Fruit fly (Drosophila melanogaster): Measurements from ENCODE around the gene kuk.

Gene kuk

dm6 chr3R:17081359-17081935, 1.4 kb downstream of the kuk start (continued):
- TF ChIP-seq CG6254 (GFP tag; optimal IDR thresholded peaks at IDR 0.05) (peak; percentile 9), CG31441 (GFP tag; IDR thresholded peaks at IDR 0.05) (peak; percentile 54; the same call in 1 of the 2 replicates), nerfin-1 (tag; optimal IDR thresholded peaks at IDR 0.05) (peak; percentile 4), CG12391 (tag; optimal IDR thresholded peaks at IDR 0.05) (peak; percentile 27), gem (tag; optimal IDR thresholded peaks at IDR 0.05) (peak; percentile 64), CG2712 (tag; optimal IDR thresholded peaks at IDR 0.05) (peak; percentile 57), Drgx (GFP tag; IDR thresholded peaks at IDR 0.05) (peak; percentile 84), CG4424 (GFP tag; optimal IDR thresholded peaks at IDR 0.05) (no peak), CG18262 (tag; optimal IDR thresholded peaks at IDR 0.05) (peak; percentile 52), chm (GFP tag; IDR thresholded peaks at IDR 0.05) (no peak), CG11093 (GFP tag; IDR thresholded peaks at IDR 0.05) (no peak), Ssrp (tag; optimal IDR thresholded peaks at IDR 0.05) (peak; percentile 42), D19A (tag; optimal IDR thresholded peaks at IDR 0.05) (peak; percentile 94), otp (GFP tag; IDR thresholded peaks at IDR 0.05) (no peak), CG7839 (tag; optimal IDR thresholded peaks at IDR 0.05) (peak; percentile 28), so (GFP tag; IDR thresholded peaks at IDR 0.05) (no peak), CG12299 (tag; optimal IDR thresholded peaks at IDR 0.05) (no peak), Ets65A (GFP tag) (peak; percentile 43), ase (GFP tag; IDR thresholded peaks at IDR 0.05) (no peak), row (GFP tag; IDR thresholded peaks at IDR 0.05) (0 out of 3 replicates have a peak, but pooled peaks have one; percentile 11), CG10147 (GFP tag; optimal IDR thresholded peaks at IDR 0.05) (no peak), CG10543 (GFP tag; optimal IDR thresholded peaks at IDR 0.05) (no peak), CG30403 (GFP tag; optimal IDR thresholded peaks at IDR 0.05) (peak; percentile 3), CG11504 (tag; optimal IDR thresholded peaks at IDR 0.05) (peak; percentile 54), nmo (GFP tag; optimal IDR thresholded peaks at IDR 0.05) (peak; percentile 53), az2 (GFP tag; optimal IDR thresholded peaks at IDR 0.05) (peak; percentile 6), Xrp1 (GFP tag; IDR thresholded peaks at IDR 0.05) (peak; percentile 28; the same call in 1 of the 2 replicates)

- TF ChIP-seq Jarid2 (GFP tag; optimal IDR thresholded peaks at IDR 0.05) (no peak), CG14441 (GFP tag; IDR thresholded peaks at IDR 0.05) (no peak), row (GFP tag; IDR thresholded peaks at IDR 0.05) (no peak), Fer2 (tag; optimal IDR thresholded peaks at IDR 0.05) (no peak), pros (GFP tag; optimal IDR thresholded peaks at IDR 0.05) (no peak), CG1647 (GFP tag; optimal IDR thresholded peaks at IDR 0.05) (no peak), NK7.1 (GFP tag; optimal IDR thresholded peaks at IDR 0.05) (no peak), ara (GFP tag; IDR thresholded peaks at IDR 0.05) (no peak), CG8290 (GFP tag; optimal IDR thresholded peaks at IDR 0.05) (no peak), CG8290 (tag; optimal IDR thresholded peaks at IDR 0.05) (no peak), tll (GFP tag; optimal IDR thresholded peaks at IDR 0.05) (peak in 1 of 2 experiments; percentile 69), Ets65A (GFP tag) (peak; percentile 48), sd (tag; optimal IDR thresholded peaks at IDR 0.05) (peak; percentile 72), Gug (GFP tag; IDR thresholded peaks at IDR 0.05) (no peak), Hmr (GFP tag; optimal IDR thresholded peaks at IDR 0.05) (no peak), dan (GFP tag; IDR thresholded peaks at IDR 0.05) (no peak), nerfin-1 (tag; optimal IDR thresholded peaks at IDR 0.05) (peak; percentile 34), Abd-B (GFP tag; optimal IDR thresholded peaks at IDR 0.05) (no peak), CG6654 (GFP tag; optimal IDR thresholded peaks at IDR 0.05) (no peak), so (GFP tag; IDR thresholded peaks at IDR 0.05) (peak; percentile 33; the same call in 1 of the 3 replicates), CG17912 (GFP tag; optimal IDR thresholded peaks at IDR 0.05) (no peak), salm (tag; optimal IDR thresholded peaks at IDR 0.05) (no peak), CG2120 (GFP tag; optimal IDR thresholded peaks at IDR 0.05) (no peak), lov (optimal IDR thresholded peaks at IDR 0.05) (no peak), lov (GFP tag; IDR thresholded peaks at IDR 0.05) (no peak), Med (GFP tag) (peak; percentile 3), CG13624 (GFP tag; optimal IDR thresholded peaks at IDR 0.05) (no peak), Atf3 (GFP tag; optimal IDR thresholded peaks at IDR 0.05) (no peak)
These were observed 2.4 kb downstream of the kuk start for dm6 chr3R:17082471-17082870.

All from whole organism, embryonic.